Fruit fly (Drosophila melanogaster): Measurements from ENCODE around the gene CG15370.

- no peak for TF ChIP-seq CG13204 (GFP tag; optimal IDR thresholded peaks at IDR 0.05)
- TF ChIP-seq Ets98B (GFP tag; IDR thresholded peaks at IDR 0.05), result no peak
- no peak for TF ChIP-seq CG15710 (tag; optimal IDR thresholded peaks at IDR 0.05)
- no peak for TF ChIP-seq CG10348 (GFP tag; IDR thresholded peaks at IDR 0.05)
- TF ChIP-seq D1 (tag; optimal IDR thresholded peaks at IDR 0.05), result no peak
- TF ChIP-seq gl (tag; optimal IDR thresholded peaks at IDR 0.05), result no peak
- TF ChIP-seq CG8301 (tag; optimal IDR thresholded peaks at IDR 0.05), result no peak
- TF ChIP-seq CG32121 (GFP tag; IDR thresholded peaks at IDR 0.05), result no peak
- no peak for TF ChIP-seq CG34367 (tag; optimal IDR thresholded peaks at IDR 0.05)
Observed at dm6 chrX:9226837-9227236, 1.6 kb downstream of the CG15370 start, which contains the start of gene Gr8a.
